Worm (Caenorhabditis elegans) whole organism, midembryonic: ENCODE measurements around the gene Y49A10A.2.

Source experiments
- flt-1 ChIP-seq: fragments of 200-800 bp; sonication (Bioruptor generic); IDR thresholded peaks from 2 replicates; pipeline ENCODE4 v1.3.6; 2022; ENCODE audit warnings: missing genetic modification characterization, missing compliant biosample characterization
- klf-2 ChIP-seq: fragments of 200-800 bp; sonication (Bioruptor generic); conservative IDR thresholded peaks from 2 replicates; pipeline ENCODE4 v1.3.6; 2022; ENCODE audit warnings: missing genetic modification reagents, missing genetic modification characterization, missing compliant biosample characterization
- med-1 ChIP-seq: sonication (generic microtip); optimal IDR thresholded peaks from 2 replicates; lab custom pipeline; 2017; ENCODE audit warnings: missing genetic modification characterization, mild to moderate bottlenecking, missing compliant biosample characterization, antibody characterized with exemption, missing genetic modification reagents; ENCODE audit not compliant: insufficient read depth
- ref-1 ChIP-seq: fragments of 200-800 bp; sonication (Bioruptor generic); conservative IDR thresholded peaks from 2 replicates; pipeline ENCODE4 v1.3.6; 2022; ENCODE audit warnings: missing genetic modification reagents, missing genetic modification characterization, missing compliant biosample characterization
- tab-1 ChIP-seq: fragments of 200-800 bp; sonication (Bioruptor generic); IDR thresholded peaks from 2 replicates; pipeline ENCODE4 v1.3.6; 2022; ENCODE audit warnings: missing genetic modification characterization, missing compliant biosample characterization
- ztf-23 ChIP-seq: fragments of 200-800 bp; sonication (Bioruptor generic); IDR thresholded peaks from 2 replicates; pipeline ENCODE4 v1.3.6; 2022; ENCODE audit warnings: missing genetic modification reagents, missing genetic modification characterization, missing compliant biosample characterization
- ztf-29 ChIP-seq: fragments of 200-800 bp; sonication (Bioruptor generic); IDR thresholded peaks from 2 replicates; pipeline ENCODE4 v1.3.6; 2022; ENCODE audit warnings: missing genetic modification reagents, missing genetic modification characterization, missing compliant biosample characterization

DNA sequence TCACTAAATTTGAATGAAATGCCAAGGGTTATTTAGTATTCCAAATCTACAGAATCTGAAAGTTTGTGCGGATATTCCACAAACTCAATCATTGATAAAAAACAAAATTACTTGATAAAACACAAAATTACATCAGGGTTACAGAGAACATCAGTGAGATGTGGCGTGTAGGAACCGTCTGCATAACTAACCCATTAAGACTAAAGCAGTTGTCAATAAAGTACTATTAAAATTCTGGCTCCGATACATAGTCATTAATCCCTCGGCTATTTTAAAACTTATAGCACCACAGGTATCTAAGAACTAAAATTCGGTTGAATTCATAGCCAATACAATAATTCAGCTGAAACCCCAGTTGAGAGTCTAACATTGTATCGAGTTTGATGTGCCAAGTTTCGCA lies 33.7 kb downstream of the Y49A10A.2 start:
- TF ChIP-seq klf-2: no peak
- no peak for TF ChIP-seq med-1 (GFP tag; lab: Kevin White, UChicago)
- TF ChIP-seq flt-1: no peak
- no peak for TF ChIP-seq ztf-23 (GFP tag; lab: Robert Waterston, UW)
- TF ChIP-seq tab-1: no peak
- TF ChIP-seq ref-1 (GFP tag; lab: Robert Waterston, UW): no peak
- TF ChIP-seq ztf-29 (GFP tag; lab: Robert Waterston, UW): no peak
